Worm (Caenorhabditis elegans) whole organism, L1 larva: ENCODE results near the gene ZK1010.12.

Source experiments
- C04F5.9 ChIP-seq: sonication (generic microtip); optimal IDR thresholded peaks from 2 replicates; lab custom pipeline; 2016; ENCODE audit warnings: missing genetic modification characterization, missing compliant biosample characterization
- C16A3.4 ChIP-seq: fragments of 150-350 bp; optimal IDR thresholded peaks from 2 replicates; lab custom pipeline; 2014; ENCODE audit warnings: missing biosample characterization, missing genetic modification characterization
- C34B4.2 ChIP-seq: sonication (generic microtip); optimal IDR thresholded peaks from 2 replicates; lab custom pipeline; 2017; ENCODE audit warnings: mild to moderate bottlenecking, missing genetic modification characterization, missing compliant biosample characterization
- Y116A8C.19 ChIP-seq: sonication (generic microtip); optimal IDR thresholded peaks from 2 replicates; lab custom pipeline; 2016; ENCODE audit warnings: missing compliant biosample characterization, missing genetic modification characterization, borderline replicate concordance
- aha-1 ChIP-seq: fragments of 150-350 bp; optimal IDR thresholded peaks from 2 replicates; lab custom pipeline; 2014; ENCODE audit warnings: missing biosample characterization, missing genetic modification characterization
- blmp-1 ChIP-seq: fragments of 150-350 bp; optimal IDR thresholded peaks from 2 replicates; lab custom pipeline; 2014; ENCODE audit warnings: missing biosample characterization, missing genetic modification characterization
- ceh-8 ChIP-seq: fragments of 200-800 bp; sonication (Bioruptor generic); optimal IDR thresholded peaks from 2 replicates; lab custom pipeline; 2018; ENCODE audit warnings: mild to moderate bottlenecking, missing genetic modification characterization, moderate library complexity, missing compliant biosample characterization
- ceh-90 ChIP-seq: sonication (generic microtip); optimal IDR thresholded peaks from 2 replicates; lab custom pipeline; 2016; ENCODE audit warnings: missing genetic modification characterization, missing compliant biosample characterization
- ces-1 ChIP-seq: fragments of 150-350 bp; optimal IDR thresholded peaks from 2 replicates; lab custom pipeline; 2014; ENCODE audit warnings: missing biosample characterization, missing genetic modification reagents, missing genetic modification characterization
- dpl-1 ChIP-seq, 3 experiments: fragments of 150-350 bp in 2 of 3; sonication (generic microtip) in 1 of 3; optimal IDR thresholded peaks; 2 replicates each; lab custom pipeline; 2014 to 2017; ENCODE audit warnings: missing biosample characterization in 3 of 3, missing genetic modification characterization in 3 of 3, missing genetic modification reagents in 3 of 3
- dsc-1 ChIP-seq: sonication (generic microtip); optimal IDR thresholded peaks from 2 replicates; lab custom pipeline; 2016; ENCODE audit warnings: mild to moderate bottlenecking, missing genetic modification characterization, missing compliant biosample characterization
- efl-1 ChIP-seq, 4 experiments: fragments of 150-350 bp; optimal IDR thresholded peaks in 3 of 4; peaks in 1 of 4; 1 replicate in 1 of 4; 2 replicates in 3 of 4; lab custom pipeline; 2014; ENCODE audit warnings: missing biosample characterization in 2 of 4, missing genetic modification characterization in 2 of 4, missing genetic modification reagents in 2 of 4
- egl-27 ChIP-seq, 2 experiments: fragments of 150-350 bp in 1 of 2; sonication (generic microtip); optimal IDR thresholded peaks; 3 replicates each; lab custom pipeline; 2017 to 2018; ENCODE audit warnings: missing biosample characterization in 2 of 2, missing genetic modification characterization in 2 of 2, missing genetic modification reagents in 2 of 2
- elt-2 ChIP-seq: sonication (generic microtip); optimal IDR thresholded peaks from 2 replicates; lab custom pipeline; 2016; ENCODE audit warnings: missing genetic modification characterization, mild to moderate bottlenecking, inconsistent platforms, missing compliant biosample characterization, missing genetic modification reagents
- grh-1 ChIP-seq: fragments of 200-800 bp; sonication (Bioruptor generic); IDR thresholded peaks from 2 replicates; pipeline ENCODE4 v1.3.6; 2022; ENCODE audit warnings: missing genetic modification reagents, missing genetic modification characterization, missing compliant biosample characterization
- irx-1 ChIP-seq: sonication (generic microtip); optimal IDR thresholded peaks from 2 replicates; lab custom pipeline; 2016; ENCODE audit warnings: missing genetic modification characterization, missing compliant biosample characterization
- lin-13 ChIP-seq: fragments of 150-350 bp; optimal IDR thresholded peaks from 2 replicates; lab custom pipeline; 2014; ENCODE audit warnings: missing biosample characterization, missing genetic modification reagents, missing genetic modification characterization
- lir-3 ChIP-seq: sonication (generic microtip); optimal IDR thresholded peaks from 2 replicates; lab custom pipeline; 2016; ENCODE audit warnings: mild to moderate bottlenecking, missing genetic modification characterization, moderate library complexity, missing compliant biosample characterization; ENCODE audit not compliant: poor library complexity
- lsy-2 ChIP-seq, 2 experiments: fragments of 150-350 bp; optimal IDR thresholded peaks; 2 replicates each; lab custom pipeline; 2014; ENCODE audit warnings: missing biosample characterization in 2 of 2, missing genetic modification characterization in 2 of 2
- mab-9 ChIP-seq: fragments of 200-800 bp; sonication (Bioruptor generic); IDR thresholded peaks from 2 replicates; pipeline ENCODE4 v1.3.6; 2022; ENCODE audit warnings: missing genetic modification reagents, missing genetic modification characterization, missing compliant biosample characterization
- mdl-1 ChIP-seq, 2 experiments: fragments of 150-350 bp; optimal IDR thresholded peaks; 2 replicates each; lab custom pipeline; 2014 to 2017; ENCODE audit warnings: missing biosample characterization in 2 of 2, missing genetic modification characterization in 2 of 2, inconsistent platforms in 1 of 2
- nhr-12 ChIP-seq: sonication (generic microtip); optimal IDR thresholded peaks from 2 replicates; lab custom pipeline; 2017; ENCODE audit warnings: missing biosample characterization, missing genetic modification characterization
- nhr-19 ChIP-seq: fragments of 200-800 bp; sonication (Bioruptor generic); conservative IDR thresholded peaks from 2 replicates; pipeline ENCODE4 v1.3.6; 2022; ENCODE audit warnings: missing genetic modification characterization, missing compliant biosample characterization
- nhr-237 ChIP-seq: fragments of 150-350 bp; optimal IDR thresholded peaks from 2 replicates; lab custom pipeline; 2014; ENCODE audit warnings: missing biosample characterization, missing genetic modification characterization
- nhr-47 ChIP-seq: sonication (generic microtip); optimal IDR thresholded peaks from 2 replicates; lab custom pipeline; 2016; ENCODE audit warnings: mild to moderate bottlenecking, missing genetic modification characterization, moderate library complexity, missing compliant biosample characterization
- nhr-77 ChIP-seq: fragments of 150-350 bp; optimal IDR thresholded peaks from 2 replicates; lab custom pipeline; 2014; ENCODE audit warnings: missing biosample characterization, missing genetic modification characterization
- nhr-85 ChIP-seq: sonication (generic microtip); peaks from one replicate; lab custom pipeline; 2016; ENCODE audit warnings: missing genetic modification characterization, inconsistent platforms, missing compliant biosample characterization
- nhr-90 ChIP-seq: sonication (generic microtip); optimal IDR thresholded peaks from 2 replicates; lab custom pipeline; 2016; ENCODE audit warnings: mild to moderate bottlenecking, missing genetic modification characterization, missing compliant biosample characterization; ENCODE audit not compliant: poor library complexity
- pag-3 ChIP-seq: sonication (generic microtip); optimal IDR thresholded peaks from 2 replicates; lab custom pipeline; 2017; ENCODE audit warnings: missing genetic modification characterization, mild to moderate bottlenecking, missing compliant biosample characterization, antibody characterized with exemption, borderline replicate concordance; ENCODE audit not compliant: insufficient read depth
- pqm-1 ChIP-seq: sonication (generic microtip); optimal IDR thresholded peaks from 3 replicates; lab custom pipeline; 2017; ENCODE audit warnings: missing biosample characterization, missing genetic modification characterization
- skn-1 ChIP-seq: fragments of 150-350 bp; optimal IDR thresholded peaks from 2 replicates; lab custom pipeline; 2014; ENCODE audit warnings: missing biosample characterization, missing genetic modification characterization
- sptf-1 ChIP-seq: fragments of 150-350 bp; optimal IDR thresholded peaks from 2 replicates; lab custom pipeline; 2014; ENCODE audit warnings: missing biosample characterization, missing genetic modification characterization
- tbx-2 ChIP-seq: sonication (generic microtip); optimal IDR thresholded peaks from 2 replicates; lab custom pipeline; 2016; ENCODE audit warnings: missing genetic modification characterization, missing compliant biosample characterization
- tlp-1 ChIP-seq: fragments of 150-350 bp; optimal IDR thresholded peaks from 2 replicates; lab custom pipeline; 2014; ENCODE audit warnings: missing biosample characterization, missing genetic modification characterization
- unc-130 ChIP-seq: fragments of 150-350 bp; optimal IDR thresholded peaks from 2 replicates; lab custom pipeline; 2017; ENCODE audit warnings: missing biosample characterization, missing genetic modification characterization, inconsistent platforms
- unc-30 ChIP-seq: sonication (generic microtip); optimal IDR thresholded peaks from 2 replicates; lab custom pipeline; 2017; ENCODE audit warnings: missing biosample characterization, missing genetic modification characterization
- unc-62 ChIP-seq: fragments of 150-350 bp; optimal IDR thresholded peaks from 2 replicates; lab custom pipeline; 2014; ENCODE audit warnings: missing biosample characterization, missing genetic modification reagents, missing genetic modification characterization
- unc-86 ChIP-seq: sonication (generic microtip); optimal IDR thresholded peaks from 2 replicates; lab custom pipeline; 2016; ENCODE audit warnings: missing genetic modification characterization, missing compliant biosample characterization
- unc-98 ChIP-seq: fragments of 200-800 bp; sonication (Bioruptor generic); IDR thresholded peaks from 2 replicates; pipeline ENCODE4 v1.3.6; 2022; ENCODE audit warnings: missing genetic modification characterization, missing compliant biosample characterization
- xbp-1 ChIP-seq: sonication (generic microtip); optimal IDR thresholded peaks from 2 replicates; lab custom pipeline; 2016; ENCODE audit warnings: missing genetic modification characterization, missing compliant biosample characterization
- zip-4 ChIP-seq: fragments of 200-800 bp; sonication (Bioruptor generic); optimal IDR thresholded peaks from 2 replicates; lab custom pipeline; 2018; ENCODE audit warnings: mild to moderate bottlenecking, missing genetic modification characterization, moderate library complexity, missing compliant biosample characterization

Gene ZK1010.12

ce11 chrIII:12971828-12972379 lies 19.2 kb upstream of the ZK1010.12 start (continued):
- TF ChIP-seq irx-1 (tag; lab: Kevin White, UChicago) (peak; percentile 20), lir-3 (no peak), blmp-1 (tag; lab: Kevin White, UChicago) (peak; percentile 61), unc-86 (tag; lab: Kevin White, UChicago) (no peak), xbp-1 (tag; lab: Kevin White, UChicago) (peak; percentile 34), nhr-90 (no peak), skn-1 (tag; lab: Kevin White, UChicago) (peak; percentile 17), C34B4.2 (no peak), egl-27 (tag; optimal IDR thresholded peaks at IDR 0.05; lab: Kevin White, UChicago) (no peak), pqm-1 (no peak), nhr-85 (peak; percentile 69), sptf-1 (no peak), unc-62 (GFP tag; lab: Kevin White, UChicago) (no peak), ceh-90 (tag; lab: Kevin White, UChicago) (no peak), nhr-237 (tag; lab: Kevin White, UChicago) (no peak), tlp-1 (no peak), ceh-8 (no peak), unc-30 (no peak), C04F5.9 (no peak), elt-2 (tag; lab: Kevin White, UChicago) (no peak), unc-130 (peak; percentile 15), aha-1 (tag; lab: Kevin White, UChicago) (no peak), pag-3 (no peak), lin-13 (GFP tag; lab: Kevin White, UChicago) (no peak), zip-4 (GFP tag; lab: Kevin White, UChicago) (no peak), mdl-1 (tag; optimal IDR thresholded peaks at IDR 0.05; lab: Kevin White, UChicago) (no peak), nhr-77 (tag; lab: Kevin White, UChicago) (no peak), lsy-2 (tag; optimal IDR thresholded peaks at IDR 0.05; lab: Kevin White, UChicago) (peak; percentile 61 to 86), grh-1 (GFP tag; lab: Robert Waterston, UW) (no peak), mab-9 (no peak), ces-1 (GFP tag; lab: Kevin White, UChicago) (no peak), dsc-1 (tag; lab: Kevin White, UChicago) (peak; percentile 2), efl-1 (optimal IDR thresholded peaks at IDR 0.05; lab: Kevin White, UChicago) (peak; percentile 51 to 59), efl-1 (GFP tag; optimal IDR thresholded peaks at IDR 0.05 in 1 of 2; lab: Kevin White, UChicago) (peak; percentile 55 to 95), dpl-1 (GFP tag; optimal IDR thresholded peaks at IDR 0.05; lab: Kevin White, UChicago) (peak; percentile 27 to 57 (median 54))

ce11 chrIII:12972398-12972797 lies 18.7 kb upstream of the ZK1010.12 start, which contains the start of gene bckd-1A:
TSS of gene bckd-1A (minus strand) at chrIII:12972498.
- no peak for TF ChIP-seq zip-4 (GFP tag; lab: Kevin White, UChicago)
- no peak for TF ChIP-seq nhr-12 (tag; lab: Kevin White, UChicago)
- no peak for TF ChIP-seq nhr-19 (GFP tag; lab: Robert Waterston, UW)
- no peak for TF ChIP-seq tbx-2
- TF ChIP-seq C16A3.4 (tag; lab: Kevin White, UChicago): no peak
- TF ChIP-seq irx-1 (tag; lab: Kevin White, UChicago): no peak
- no peak for TF ChIP-seq unc-86 (tag; lab: Kevin White, UChicago)
- TF ChIP-seq nhr-47: no peak
- no peak for TF ChIP-seq ceh-8
- TF ChIP-seq pqm-1: no peak
- no peak for TF ChIP-seq elt-2 (tag; lab: Kevin White, UChicago)

- TF ChIP-seq mab-9: 0 out of 2 replicates have a peak, but pooled peaks have one; percentile 33
- peak in 1 of 2 experiments; percentile 4 for TF ChIP-seq lsy-2 (tag; optimal IDR thresholded peaks at IDR 0.05; lab: Kevin White, UChicago)
- TF ChIP-seq ces-1 (GFP tag; lab: Kevin White, UChicago): no peak
- peak; percentile 28 for TF ChIP-seq nhr-47
- no peak for TF ChIP-seq unc-98
- no peak for TF ChIP-seq Y116A8C.19 (tag; lab: Kevin White, UChicago)
- TF ChIP-seq elt-2 (tag; lab: Kevin White, UChicago): no peak
Observed at ce11 chrIII:12977559-12977958, 13.5 kb upstream of the ZK1010.12 start, which contains the start of gene ZK1010.2. TSS of gene ZK1010.2 (minus strand) at chrIII:12977862.
